Fruit fly (Drosophila melanogaster) whole organism, pupa: ENCODE measurements around the gene Tsp97E.

ENCODE experiments used
- CG13204 ChIP-seq: fragments of 200-800 bp; sonication (Bioruptor generic); optimal IDR thresholded peaks from 2 replicates; lab custom pipeline; 2018; ENCODE audit warnings: missing biosample characterization, mild to moderate bottlenecking, missing genetic modification characterization, moderate library complexity
- CG14655 ChIP-seq: fragments of 200-800 bp; sonication (Bioruptor generic); optimal IDR thresholded peaks from 3 replicates; lab custom pipeline; 2017; ENCODE audit warnings: mild to moderate bottlenecking, missing biosample characterization, missing genetic modification reagents, missing genetic modification characterization
- CG15710 ChIP-seq: fragments of 200-800 bp; sonication (Bioruptor generic); optimal IDR thresholded peaks from 2 replicates; lab custom pipeline; 2018; ENCODE audit warnings: missing biosample characterization, mild to moderate bottlenecking, missing genetic modification characterization, moderate library complexity
- CG17806 ChIP-seq: fragments of 200-800 bp; sonication (Bioruptor generic); optimal IDR thresholded peaks from 2 replicates; lab custom pipeline; 2018; ENCODE audit warnings: missing biosample characterization, mild to moderate bottlenecking, missing genetic modification characterization, moderate library complexity
- CG8159 ChIP-seq: fragments of 200-800 bp; sonication (Bioruptor generic); optimal IDR thresholded peaks from 3 replicates; lab custom pipeline; 2018; ENCODE audit warnings: missing biosample characterization, mild to moderate bottlenecking, missing genetic modification characterization, moderate library complexity
- CG9948 ChIP-seq: fragments of 200-800 bp; sonication (Bioruptor generic); optimal IDR thresholded peaks from 2 replicates; lab custom pipeline; 2018; ENCODE audit warnings: missing biosample characterization, mild to moderate bottlenecking, missing genetic modification characterization, moderate library complexity
- EcR ChIP-seq: fragments of 200-800 bp; sonication (Bioruptor generic); optimal IDR thresholded peaks from 3 replicates; lab custom pipeline; 2019; ENCODE audit warnings: missing biosample characterization, missing genetic modification characterization, mild to moderate bottlenecking, moderate library complexity, missing genetic modification reagents
- Snoo ChIP-seq: fragments of 200-800 bp; sonication (Bioruptor generic); optimal IDR thresholded peaks from 3 replicates; lab custom pipeline; 2017; ENCODE audit warnings: missing biosample characterization, mild to moderate bottlenecking, missing genetic modification characterization, inconsistent platforms
- fd96Ca ChIP-seq: fragments of 200-800 bp; sonication (Bioruptor generic); IDR thresholded peaks from 3 replicates; pipeline ENCODE4 v1.3.6; 2022; ENCODE audit warnings: missing biosample characterization, missing genetic modification characterization
- gl ChIP-seq: fragments of 200-800 bp; sonication (Bioruptor generic); optimal IDR thresholded peaks from 2 replicates; lab custom pipeline; 2018; ENCODE audit warnings: missing biosample characterization, mild to moderate bottlenecking, missing genetic modification characterization

- TF ChIP-seq CG9948, result no peak
- peak; percentile 85 for TF ChIP-seq EcR (GFP tag; lab: Kevin White, UChicago)
- peak; percentile 52 for TF ChIP-seq CG17806 (tag; lab: Kevin White, UChicago)
- no peak for TF ChIP-seq fd96Ca (GFP tag; lab: Robert Waterston, UW)
- peak; percentile 33 for TF ChIP-seq CG14655 (GFP tag; lab: Kevin White, UChicago)
- TF ChIP-seq CG15710 (tag; lab: Kevin White, UChicago), result peak; percentile 14
- peak; percentile 73 for TF ChIP-seq Snoo
- TF ChIP-seq CG13204 (GFP tag; lab: Kevin White, UChicago), result no peak
- TF ChIP-seq gl (tag; lab: Kevin White, UChicago), result peak; percentile 35
- TF ChIP-seq CG8159 (tag; lab: Kevin White, UChicago), result peak; percentile 67
Observed at dm6 chr3R:26989802-26990509, 25.3 kb upstream of the Tsp97E start, which contains the start of gene CG31076.
